Worm (Caenorhabditis elegans): ENCODE data around the gene ttc-7.
"Not testable (repeated sequence)": the region's sequence is repeated elsewhere in the genome, so short reads cannot be mapped to it uniquely, and the experiment has no call there.

- TF ChIP-seq F37B4.10 (GFP tag; IDR thresholded peaks at IDR 0.05); unc-62 (GFP tag; optimal IDR thresholded peaks at IDR 0.05); B0035.1 (tag; optimal IDR thresholded peaks at IDR 0.05); madf-8 (GFP tag; conservative IDR thresholded peaks at IDR 0.05); ceh-100 (GFP tag; IDR thresholded peaks at IDR 0.05); nfya-2 (GFP tag; IDR thresholded peaks at IDR 0.05); nhr-27 (tag; optimal IDR thresholded peaks at IDR 0.05); snpc-4 (GFP tag; optimal IDR thresholded peaks at IDR 0.05); snpc-4 (tag; optimal IDR thresholded peaks at IDR 0.05); him-1 (tag; optimal IDR thresholded peaks at IDR 0.05); F55B11.4 (tag; optimal IDR thresholded peaks at IDR 0.05; ENCODE audit: borderline replicate concordance, insufficient read depth); lin-35 (GFP tag; optimal IDR thresholded peaks at IDR 0.05): not testable (repeated sequence)
Observed at ce11 chrIII:1900406-1900805, 40.2 kb downstream of the ttc-7 start.
